Worm (Caenorhabditis elegans) whole organism, L2 larva: ENCODE results near the gene cutl-23.

Experiments
- R02D3.7 ChIP-seq: fragments of 150-350 bp; optimal IDR thresholded peaks from 2 replicates; lab custom pipeline; 2014; ENCODE audit warnings: missing biosample characterization, missing genetic modification characterization
- aly-2 ChIP-seq: fragments of 150-350 bp; optimal IDR thresholded peaks from 2 replicates; lab custom pipeline; 2014; ENCODE audit warnings: missing biosample characterization, missing genetic modification characterization
- egl-27 ChIP-seq: sonication (generic microtip); optimal IDR thresholded peaks from 3 replicates; lab custom pipeline; 2017; ENCODE audit warnings: missing biosample characterization, missing genetic modification reagents, missing genetic modification characterization
- mdl-1 ChIP-seq, 2 experiments: fragments of 150-350 bp in 1 of 2; sonication (generic microtip) in 1 of 2; optimal IDR thresholded peaks; 2 replicates each; lab custom pipeline; 2017; ENCODE audit warnings: missing biosample characterization in 2 of 2, missing genetic modification characterization in 2 of 2
- nhr-10 ChIP-seq: sonication (generic microtip); optimal IDR thresholded peaks from 2 replicates; lab custom pipeline; 2017; ENCODE audit warnings: missing biosample characterization, missing genetic modification characterization
- nhr-11 ChIP-seq: fragments of 150-350 bp; optimal IDR thresholded peaks from 2 replicates; lab custom pipeline; 2014; ENCODE audit warnings: missing biosample characterization, missing genetic modification characterization
- nhr-237 ChIP-seq: fragments of 150-350 bp; optimal IDR thresholded peaks from 2 replicates; lab custom pipeline; 2014; ENCODE audit warnings: missing biosample characterization, missing genetic modification characterization
- nhr-6 ChIP-seq: fragments of 150-350 bp; optimal IDR thresholded peaks from 2 replicates; lab custom pipeline; 2014; ENCODE audit warnings: missing biosample characterization, missing genetic modification characterization
- nhr-77 ChIP-seq: fragments of 150-350 bp; optimal IDR thresholded peaks from 2 replicates; lab custom pipeline; 2014; ENCODE audit warnings: missing biosample characterization, missing genetic modification characterization
- unc-39 ChIP-seq: fragments of 150-350 bp; optimal IDR thresholded peaks from 2 replicates; lab custom pipeline; 2014; ENCODE audit warnings: missing biosample characterization, missing genetic modification characterization
- ztf-4 ChIP-seq: fragments of 150-350 bp; optimal IDR thresholded peaks from 2 replicates; lab custom pipeline; 2014; ENCODE audit warnings: missing biosample characterization, missing genetic modification characterization

DNA sequence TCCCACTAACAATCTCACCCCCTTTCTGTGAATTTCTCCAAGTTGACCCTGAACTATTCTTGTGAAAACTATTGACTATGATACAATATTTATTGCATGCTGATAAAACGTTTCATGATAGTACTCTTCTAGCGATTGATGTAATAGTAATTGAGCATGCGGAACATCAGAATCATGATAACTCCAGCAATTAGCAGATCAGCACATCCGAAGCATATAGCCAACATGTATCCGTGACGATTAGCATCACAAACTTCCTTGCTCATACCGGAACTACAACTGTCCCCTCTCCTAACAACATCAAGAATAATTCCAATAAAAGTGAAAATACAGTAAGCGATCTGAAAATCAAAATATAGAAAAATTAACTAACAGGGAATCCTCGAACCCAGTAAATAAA is 39.9 kb upstream of the cutl-23 start:
- TF ChIP-seq nhr-77: no peak
- TF ChIP-seq nhr-6: no peak
- no peak for TF ChIP-seq egl-27 (tag; lab: Kevin White, UChicago)
- TF ChIP-seq unc-39 (tag; lab: Kevin White, UChicago): no peak
- TF ChIP-seq nhr-11 (tag; lab: Kevin White, UChicago): no peak
- no peak for TF ChIP-seq mdl-1 (tag; optimal IDR thresholded peaks at IDR 0.05; lab: Kevin White, UChicago)
- no peak for TF ChIP-seq nhr-10 (tag; lab: Kevin White, UChicago)
- TF ChIP-seq nhr-237 (tag; lab: Kevin White, UChicago): no peak
- TF ChIP-seq R02D3.7: no peak
- TF ChIP-seq ztf-4: no peak
- TF ChIP-seq aly-2 (tag; lab: Kevin White, UChicago): no peak
